Worm (Caenorhabditis elegans) whole organism, L4 larva: Measurements from ENCODE around the gene gldc-1.

ENCODE experiments used
- F26F4.8 ChIP-seq: fragments of 200-800 bp; sonication (Bioruptor generic); conservative IDR thresholded peaks from 2 replicates; pipeline ENCODE4 v1.3.6; 2022; ENCODE audit warnings: missing genetic modification characterization, missing compliant biosample characterization
- T20F7.1 ChIP-seq: fragments of 200-800 bp; sonication (Bioruptor generic); optimal IDR thresholded peaks from 2 replicates; lab custom pipeline; 2018; ENCODE audit warnings: mild to moderate bottlenecking, missing genetic modification characterization, missing compliant biosample characterization
- Y5F2A.4 ChIP-seq: fragments of 200-800 bp; sonication (Bioruptor generic); optimal IDR thresholded peaks from 2 replicates; lab custom pipeline; 2018; ENCODE audit warnings: mild to moderate bottlenecking, missing genetic modification characterization, missing compliant biosample characterization
- ama-1 ChIP-seq: fragments of 150-350 bp; optimal IDR thresholded peaks from 2 replicates; lab custom pipeline; 2014; ENCODE audit warnings: inconsistent platforms, mixed read lengths
- ceh-20 ChIP-seq: fragments of 200-800 bp; sonication (Bioruptor generic); IDR thresholded peaks from 2 replicates; pipeline ENCODE4 v1.3.6; 2022; ENCODE audit warnings: missing genetic modification reagents, missing genetic modification characterization, missing compliant biosample characterization
- ceh-32 ChIP-seq: sonication (generic microtip); optimal IDR thresholded peaks from 2 replicates; lab custom pipeline; 2016; ENCODE audit warnings: mild to moderate bottlenecking, missing genetic modification characterization, missing compliant biosample characterization; ENCODE audit not compliant: poor library complexity
- ceh-82 ChIP-seq: sonication (generic microtip); optimal IDR thresholded peaks from 2 replicates; lab custom pipeline; 2017; ENCODE audit warnings: missing biosample characterization, missing genetic modification characterization
- ces-1 ChIP-seq: fragments of 150-350 bp; sonication (generic microtip); optimal IDR thresholded peaks from 4 replicates; lab custom pipeline; 2014; ENCODE audit warnings: missing biosample characterization, missing genetic modification reagents, missing genetic modification characterization
- cey-2 ChIP-seq: sonication (generic microtip); optimal IDR thresholded peaks from 3 replicates; lab custom pipeline; 2017; ENCODE audit warnings: missing genetic modification characterization, mild to moderate bottlenecking, missing compliant biosample characterization, antibody characterized with exemption, borderline replicate concordance; ENCODE audit not compliant: insufficient read depth
- daf-16 ChIP-seq, 3 experiments: sonication (generic microtip); optimal IDR thresholded peaks; 2 replicates each; lab custom pipeline; 2016 to 2017; ENCODE audit warnings: missing genetic modification characterization in 3 of 3, missing genetic modification reagents in 3 of 3, mild to moderate bottlenecking in 2 of 3, missing compliant biosample characterization in 2 of 3, missing biosample characterization in 1 of 3, moderate library complexity in 1 of 3
- daf-19 ChIP-seq: fragments of 200-800 bp; sonication (Bioruptor generic); conservative IDR thresholded peaks from 2 replicates; pipeline ENCODE4 v1.3.6; 2022; ENCODE audit warnings: missing genetic modification characterization, missing compliant biosample characterization
- dmd-6 ChIP-seq: fragments of 200-800 bp; sonication (Bioruptor generic); IDR thresholded peaks from 2 replicates; pipeline ENCODE4 v1.3.6; 2022; ENCODE audit warnings: missing genetic modification reagents, missing genetic modification characterization, missing compliant biosample characterization
- dpl-1 ChIP-seq: fragments of 150-350 bp; optimal IDR thresholded peaks from 2 replicates; lab custom pipeline; 2014; ENCODE audit warnings: missing biosample characterization, missing genetic modification reagents, missing genetic modification characterization
- duxl-1 ChIP-seq: sonication (generic microtip); optimal IDR thresholded peaks from 2 replicates; lab custom pipeline; 2016; ENCODE audit warnings: mild to moderate bottlenecking, missing genetic modification characterization, moderate library complexity, missing compliant biosample characterization; ENCODE audit not compliant: poor library complexity
- dve-1 ChIP-seq: sonication (generic microtip); optimal IDR thresholded peaks from 2 replicates; lab custom pipeline; 2017; ENCODE audit warnings: antibody characterized with exemption, mild to moderate bottlenecking, missing genetic modification characterization, missing compliant biosample characterization; ENCODE audit not compliant: insufficient read depth
- fos-1 ChIP-seq: fragments of 150-350 bp; optimal IDR thresholded peaks from 2 replicates; lab custom pipeline; 2014; ENCODE audit warnings: missing biosample characterization, missing genetic modification characterization
- hlh-11 ChIP-seq: fragments of 200-800 bp; sonication (Bioruptor generic); optimal IDR thresholded peaks from 2 replicates; lab custom pipeline; 2018; ENCODE audit warnings: mild to moderate bottlenecking, missing genetic modification characterization, missing compliant biosample characterization
- hlh-30 ChIP-seq: sonication (generic microtip); optimal IDR thresholded peaks from 2 replicates; lab custom pipeline; 2017; ENCODE audit warnings: antibody characterized with exemption, mild to moderate bottlenecking, missing genetic modification characterization, missing compliant biosample characterization; ENCODE audit not compliant: insufficient read depth
- jun-1 ChIP-seq: fragments of 150-350 bp; optimal IDR thresholded peaks from 2 replicates; lab custom pipeline; 2014; ENCODE audit warnings: missing biosample characterization, missing genetic modification reagents, missing genetic modification characterization
- lin-38 ChIP-seq: fragments of 200-800 bp; sonication (Bioruptor generic); IDR thresholded peaks from 2 replicates; pipeline ENCODE4 v1.3.6; 2022; ENCODE audit warnings: missing genetic modification reagents, missing genetic modification characterization, missing compliant biosample characterization
- madf-9 ChIP-seq: fragments of 200-800 bp; sonication (Bioruptor generic); conservative IDR thresholded peaks from 2 replicates; pipeline ENCODE4 v1.3.6; 2022; ENCODE audit warnings: missing genetic modification reagents, missing genetic modification characterization, missing compliant biosample characterization
- mxl-3 ChIP-seq: fragments of 200-800 bp; sonication (Bioruptor generic); optimal IDR thresholded peaks from 2 replicates; lab custom pipeline; 2018; ENCODE audit warnings: mild to moderate bottlenecking, missing genetic modification characterization, missing compliant biosample characterization
- nhr-102 ChIP-seq: sonication (generic microtip); optimal IDR thresholded peaks from 2 replicates; lab custom pipeline; 2016; ENCODE audit warnings: mild to moderate bottlenecking, missing genetic modification characterization, moderate library complexity, missing compliant biosample characterization
- nhr-11 ChIP-seq: fragments of 150-350 bp; optimal IDR thresholded peaks from 2 replicates; lab custom pipeline; 2014; ENCODE audit warnings: missing biosample characterization, missing genetic modification characterization
- nhr-111 ChIP-seq: fragments of 200-800 bp; sonication (Bioruptor generic); optimal IDR thresholded peaks from 2 replicates; lab custom pipeline; 2018; ENCODE audit warnings: mild to moderate bottlenecking, missing genetic modification characterization, missing compliant biosample characterization
- nhr-28 ChIP-seq: fragments of 150-350 bp; optimal IDR thresholded peaks from 2 replicates; lab custom pipeline; 2014; ENCODE audit warnings: missing biosample characterization, missing genetic modification characterization
- nhr-41 ChIP-seq: fragments of 200-800 bp; sonication (Bioruptor generic); IDR thresholded peaks from 2 replicates; pipeline ENCODE4 v1.3.6; 2022; ENCODE audit warnings: missing genetic modification reagents, missing genetic modification characterization, missing compliant biosample characterization
- nhr-42 ChIP-seq: fragments of 200-800 bp; sonication (Bioruptor generic); IDR thresholded peaks from 2 replicates; pipeline ENCODE4 v1.3.6; 2022; ENCODE audit warnings: missing genetic modification characterization, missing compliant biosample characterization
- nhr-77 ChIP-seq: fragments of 150-350 bp; optimal IDR thresholded peaks from 2 replicates; lab custom pipeline; 2014; ENCODE audit warnings: missing biosample characterization, missing genetic modification characterization
- pha-4 ChIP-seq, 2 experiments: fragments of 150-350 bp in 1 of 2; fragments of 200-800 bp in 1 of 2; sonication (Bioruptor generic) in 1 of 2; IDR thresholded peaks in 1 of 2; optimal IDR thresholded peaks in 1 of 2; 2 replicates each; pipeline versions ENCODE4 v1.3.6 to Lab custom; 2014 to 2022; ENCODE audit warnings: missing genetic modification characterization in 2 of 2, missing genetic modification reagents in 2 of 2, missing biosample characterization in 1 of 2, missing compliant biosample characterization in 1 of 2
- php-3 ChIP-seq: fragments of 200-800 bp; sonication (Bioruptor generic); IDR thresholded peaks from 2 replicates; pipeline ENCODE4 v1.3.6; 2022; ENCODE audit warnings: missing genetic modification reagents, missing genetic modification characterization, missing compliant biosample characterization
- pqm-1 ChIP-seq: sonication (generic microtip); optimal IDR thresholded peaks from 2 replicates; lab custom pipeline; 2017; ENCODE audit warnings: missing biosample characterization, missing genetic modification characterization
- sdz-12 ChIP-seq: fragments of 200-800 bp; sonication (Bioruptor generic); optimal IDR thresholded peaks from 2 replicates; lab custom pipeline; 2018; ENCODE audit warnings: mild to moderate bottlenecking, missing genetic modification characterization, missing compliant biosample characterization
- set-16 ChIP-seq: fragments of 200-800 bp; sonication (Bioruptor generic); IDR thresholded peaks from 2 replicates; pipeline ENCODE4 v1.3.6; 2022; ENCODE audit warnings: missing genetic modification reagents, missing genetic modification characterization, missing compliant biosample characterization
- snpc-1.2 ChIP-seq: fragments of 200-800 bp; sonication (Bioruptor generic); IDR thresholded peaks from 2 replicates; pipeline ENCODE4 v1.3.6; 2022; ENCODE audit warnings: missing genetic modification reagents, missing genetic modification characterization, missing compliant biosample characterization
- spr-1 ChIP-seq: sonication (generic microtip); optimal IDR thresholded peaks from 2 replicates; lab custom pipeline; 2016; ENCODE audit warnings: mild to moderate bottlenecking, missing genetic modification characterization, missing compliant biosample characterization
- tra-1 ChIP-seq: fragments of 200-800 bp; sonication (Bioruptor generic); IDR thresholded peaks from 2 replicates; pipeline ENCODE4 v1.3.6; 2022; ENCODE audit warnings: missing genetic modification reagents, missing genetic modification characterization, missing compliant biosample characterization
- unc-130 ChIP-seq: sonication (generic microtip); optimal IDR thresholded peaks from 2 replicates; lab custom pipeline; 2016; ENCODE audit warnings: missing genetic modification reagents, missing genetic modification characterization, missing compliant biosample characterization
- unc-62 ChIP-seq, 3 experiments: fragments of 150-350 bp in 1 of 3; sonication (generic microtip); optimal IDR thresholded peaks in 2 of 3; peaks in 1 of 3; 1 replicate in 1 of 3; 2 replicates in 2 of 3; lab custom pipeline; 2014 to 2017; ENCODE audit warnings: missing biosample characterization in 3 of 3, missing genetic modification characterization in 3 of 3, missing genetic modification reagents in 3 of 3, missing genotype in 1 of 3
- zfp-3 ChIP-seq: fragments of 200-800 bp; sonication (Bioruptor generic); conservative IDR thresholded peaks from 2 replicates; pipeline ENCODE4 v1.3.6; 2022; ENCODE audit warnings: missing genetic modification reagents, missing genetic modification characterization, missing compliant biosample characterization
- ztf-11 ChIP-seq: fragments of 150-350 bp; optimal IDR thresholded peaks from 2 replicates; lab custom pipeline; 2014; ENCODE audit warnings: missing biosample characterization, missing genetic modification characterization
- ztf-7 ChIP-seq: fragments of 150-350 bp; optimal IDR thresholded peaks from 2 replicates; lab custom pipeline; 2014; ENCODE audit warnings: missing biosample characterization, missing genetic modification characterization

gldc-1 gene

DNA sequence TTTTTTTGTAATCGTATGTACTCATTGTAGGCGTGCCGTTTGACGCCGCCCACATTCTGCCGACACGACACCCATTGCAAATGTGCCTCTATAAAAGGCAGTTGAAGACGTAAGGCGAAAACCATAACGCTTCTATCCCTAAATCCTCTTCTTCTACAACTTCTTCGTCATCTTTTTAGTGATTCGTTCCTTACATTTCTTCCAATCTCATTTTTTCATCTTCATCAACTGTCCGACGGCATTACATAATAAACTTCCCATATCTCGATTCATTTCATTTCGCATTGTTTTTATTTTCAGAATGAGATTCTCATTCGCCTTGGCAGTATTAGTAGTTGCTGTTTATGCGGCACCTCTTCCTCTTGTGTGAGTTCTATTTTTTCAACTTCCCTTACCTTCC is 29.9 kb upstream of the gldc-1 start, which contains the start of gene ZK84.1:
TSS of gene ZK84.1 (plus strand) at position 301 of the 400 bp plus-strand sequence.
- TF ChIP-seq hlh-30 (tag; lab: Kevin White, UChicago): no peak
- TF ChIP-seq sdz-12: no peak
- no peak for TF ChIP-seq nhr-111 (GFP tag; lab: Kevin White, UChicago)
- TF ChIP-seq dmd-6: no peak
- no peak for TF ChIP-seq duxl-1 (tag; lab: Kevin White, UChicago)
- no peak for TF ChIP-seq nhr-28
- no peak for TF ChIP-seq ztf-11

DNA sequence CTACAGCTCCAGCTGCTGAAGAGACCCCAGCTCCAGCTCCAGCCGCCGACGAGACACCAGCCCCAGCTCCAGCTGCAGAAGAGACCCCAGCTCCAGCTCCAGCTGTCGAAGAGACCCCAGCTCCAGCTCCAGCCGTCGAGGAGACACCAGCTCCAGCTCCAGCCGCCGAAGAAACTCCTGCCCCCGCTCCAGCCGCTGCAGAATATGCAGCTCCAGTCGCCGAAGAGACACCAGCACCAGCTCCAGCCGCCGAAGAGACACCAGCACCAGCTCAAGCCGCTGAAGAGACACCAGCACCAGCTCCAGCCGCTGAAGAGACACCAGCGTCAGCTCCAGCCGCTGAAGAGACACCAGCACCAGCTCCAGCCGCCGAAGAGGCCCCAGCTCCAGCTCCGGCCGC is 27.6 kb upstream of the gldc-1 start:
- TF ChIP-seq F26F4.8 (GFP tag; lab: Robert Waterston, UW) (no peak), nhr-41 (GFP tag; lab: Robert Waterston, UW) (no peak), pha-4 (GFP tag; IDR thresholded peaks at IDR 0.05; lab: Robert Waterston, UW) (peak; percentile 86; the same call in 1 of the 2 replicates), pha-4 (tag; optimal IDR thresholded peaks at IDR 0.05; lab: Kevin White, UChicago) (no peak), lin-38 (GFP tag; lab: Robert Waterston, UW) (no peak), set-16 (peak; percentile 98), unc-62 (GFP tag; optimal IDR thresholded peaks at IDR 0.05 in 1 of 2; lab: Kevin White, UChicago) (no peak), unc-62 (tag; optimal IDR thresholded peaks at IDR 0.05; lab: Kevin White, UChicago) (no peak), nhr-11 (no peak), ceh-20 (GFP tag; lab: Robert Waterston, UW) (no peak), cey-2 (tag; lab: Kevin White, UChicago) (no peak), php-3 (GFP tag; lab: Robert Waterston, UW) (no peak), tra-1 (no peak), nhr-77 (tag; lab: Kevin White, UChicago) (no peak), unc-130 (GFP tag; lab: Kevin White, UChicago) (no peak), spr-1 (tag; lab: Kevin White, UChicago) (no peak), nhr-111 (GFP tag; lab: Kevin White, UChicago) (no peak), dve-1 (tag; lab: Kevin White, UChicago) (no peak)

DNA sequence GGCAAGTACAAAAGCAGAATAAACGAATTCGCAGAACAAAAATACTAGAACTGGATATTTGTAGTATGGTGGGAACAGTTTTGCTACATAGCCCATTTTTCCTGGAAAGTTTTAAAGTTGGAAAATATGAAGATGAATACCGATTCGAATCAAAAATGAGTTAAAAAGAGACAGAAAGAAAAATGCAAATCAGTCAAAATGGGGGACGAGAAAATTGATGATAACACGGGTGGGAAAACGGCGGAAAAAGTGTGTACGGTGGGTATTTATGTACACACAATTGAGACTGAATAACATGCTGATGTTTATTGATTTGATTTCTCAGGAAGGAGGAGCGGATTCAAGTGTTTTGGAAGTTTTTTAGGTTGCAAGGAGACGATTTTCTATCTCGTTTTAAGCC is 25.3 kb upstream of the gldc-1 start, which contains the start of gene R12C12.9:
TSS of gene R12C12.9 (minus strand) at position 101 of the 400 bp plus-strand sequence.
- TF ChIP-seq ztf-7 (tag; lab: Kevin White, UChicago): no peak
- no peak for TF ChIP-seq ces-1 (GFP tag; lab: Kevin White, UChicago)
- no peak for TF ChIP-seq daf-16 (GFP tag; optimal IDR thresholded peaks at IDR 0.05; lab: Kevin White, UChicago)
- TF ChIP-seq daf-16 (tag; optimal IDR thresholded peaks at IDR 0.05; lab: Kevin White, UChicago): peak; percentile 83
- TF ChIP-seq pqm-1 (tag; lab: Kevin White, UChicago): peak; percentile 43

DNA sequence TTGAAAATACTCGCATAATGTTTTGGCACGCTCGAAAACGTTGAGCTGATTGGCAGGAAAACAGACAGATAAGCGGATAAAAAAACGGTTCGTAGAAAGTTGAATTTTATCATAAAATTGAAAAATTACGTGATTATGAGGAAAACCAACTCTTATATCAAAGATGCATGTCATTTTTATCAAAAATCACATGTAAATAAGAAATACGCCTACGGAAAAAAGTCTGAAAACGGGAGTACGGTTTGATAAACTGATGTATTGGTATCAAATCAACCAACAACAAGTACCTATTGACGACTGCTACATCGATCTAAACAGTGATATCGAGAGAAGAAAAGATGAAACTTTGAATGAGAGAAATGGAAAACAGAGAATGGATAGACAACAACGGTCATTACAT is 24.6 kb upstream of the gldc-1 start:
- TF ChIP-seq dpl-1 (GFP tag; lab: Kevin White, UChicago) (no peak), madf-9 (GFP tag; lab: Robert Waterston, UW) (no peak), php-3 (GFP tag; lab: Robert Waterston, UW) (0 out of 2 replicates have a peak, but pooled peaks have one; percentile 25), nhr-42 (GFP tag; lab: Robert Waterston, UW) (no peak), pqm-1 (tag; lab: Kevin White, UChicago) (peak; percentile 46), ama-1 (lab: Kevin White, UChicago) (no peak), ceh-32 (tag; lab: Kevin White, UChicago) (no peak), nhr-102 (tag; lab: Kevin White, UChicago) (peak; percentile 7), daf-16 (GFP tag; optimal IDR thresholded peaks at IDR 0.05; lab: Kevin White, UChicago) (no peak), daf-16 (tag; optimal IDR thresholded peaks at IDR 0.05; lab: Kevin White, UChicago) (peak; percentile 99), hlh-11 (tag; lab: Kevin White, UChicago) (peak; percentile 64), snpc-1.2 (GFP tag; lab: Robert Waterston, UW) (no peak), unc-62 (GFP tag; optimal IDR thresholded peaks at IDR 0.05 in 1 of 2; lab: Kevin White, UChicago) (no peak), unc-62 (tag; optimal IDR thresholded peaks at IDR 0.05; lab: Kevin White, UChicago) (no peak), dmd-6 (peak; percentile 69), fos-1 (tag; lab: Kevin White, UChicago) (no peak), mxl-3 (no peak), ceh-82 (tag; lab: Kevin White, UChicago) (no peak), daf-19 (no peak), T20F7.1 (no peak), jun-1 (tag; lab: Kevin White, UChicago) (no peak), Y5F2A.4 (GFP tag; lab: Kevin White, UChicago) (no peak), nhr-28 (peak; percentile 32), dve-1 (tag; lab: Kevin White, UChicago) (peak; percentile 59), tra-1 (0 out of 2 replicates have a peak, but pooled peaks have one; percentile 34), zfp-3 (GFP tag; lab: Robert Waterston, UW) (no peak)
